Fruit fly (Drosophila melanogaster) whole organism, embryonic: ENCODE measurements around the gene Vsp37A.
A peak's percentile ranks its signal among the peaks of the same experiment; 100 is the strongest.

Source experiments
- Atf-2 ChIP-seq: fragments of 200-800 bp; sonication (Bioruptor generic); optimal IDR thresholded peaks from 2 replicates; lab custom pipeline; 2016; ENCODE audit warnings: missing biosample characterization, missing genetic modification characterization
- Awh ChIP-seq: fragments of 200-800 bp; sonication (Bioruptor generic); IDR thresholded peaks from 2 replicates; pipeline ENCODE4, ENCODE4 v1.3.6; 2022; ENCODE audit warnings: missing biosample characterization, missing genetic modification characterization
- BEAF-32 ChIP-seq: fragments of 200-800 bp; sonication (Bioruptor generic); optimal IDR thresholded peaks from 3 replicates; lab custom pipeline; 2017; ENCODE audit warnings: missing biosample characterization, missing genetic modification characterization, mild to moderate bottlenecking, moderate library complexity, missing genetic modification reagents
- Bteb2 ChIP-seq: fragments of 200-800 bp; sonication (Bioruptor generic); optimal IDR thresholded peaks from 2 replicates; lab custom pipeline; 2016; ENCODE audit warnings: missing biosample characterization, missing genetic modification characterization
- C15 ChIP-seq: fragments of 200-800 bp; sonication (Bioruptor generic); IDR thresholded peaks from 3 replicates; pipeline ENCODE4 v1.3.6; 2022; ENCODE audit warnings: missing biosample characterization, missing genetic modification characterization
- CG11456 ChIP-seq: fragments of 200-800 bp; sonication (Bioruptor generic); IDR thresholded peaks from 3 replicates; pipeline ENCODE4 v1.3.6; 2022; ENCODE audit warnings: missing biosample characterization, missing genetic modification characterization
- CG12744 ChIP-seq: fragments of 200-800 bp; sonication (Bioruptor generic); optimal IDR thresholded peaks from 2 replicates; lab custom pipeline; 2016; ENCODE audit warnings: missing biosample characterization, missing genetic modification characterization
- CG14710 ChIP-seq: fragments of 200-800 bp; sonication (Bioruptor generic); optimal IDR thresholded peaks from 3 replicates; lab custom pipeline; 2019; ENCODE audit warnings: missing biosample characterization, mild to moderate bottlenecking, missing genetic modification characterization, moderate library complexity
- CG16779 ChIP-seq: fragments of 200-800 bp; sonication (Bioruptor generic); IDR thresholded peaks from 2 replicates; pipeline ENCODE4 v1.3.6; 2022; ENCODE audit warnings: missing biosample characterization, missing genetic modification characterization
- CG17359 ChIP-seq: fragments of 200-800 bp; sonication (Bioruptor generic); optimal IDR thresholded peaks from 3 replicates; lab custom pipeline; 2018; ENCODE audit warnings: missing biosample characterization, mild to moderate bottlenecking, missing genetic modification characterization, moderate library complexity
- CG18764 ChIP-seq: fragments of 200-800 bp; sonication (Bioruptor generic); optimal IDR thresholded peaks from 3 replicates; lab custom pipeline; 2016; ENCODE audit warnings: missing biosample characterization, missing genetic modification characterization
- CG2129 ChIP-seq: fragments of 200-800 bp; sonication (Bioruptor generic); IDR thresholded peaks from 2 replicates; pipeline ENCODE4 v1.3.6; 2022; ENCODE audit warnings: missing biosample characterization, missing genetic modification characterization; ENCODE audit not compliant: partially characterized antibody
- CG2199 ChIP-seq: fragments of 200-800 bp; sonication (Bioruptor generic); IDR thresholded peaks from 3 replicates; pipeline ENCODE4 v1.3.6; 2022; ENCODE audit warnings: missing biosample characterization, missing genetic modification characterization
- CG2712 ChIP-seq: fragments of 200-800 bp; optimal IDR thresholded peaks from 3 replicates; lab custom pipeline; 2019; ENCODE audit warnings: missing biosample characterization, mild to moderate bottlenecking, missing genetic modification characterization, moderate library complexity
- CG4854 ChIP-seq: fragments of 200-800 bp; sonication (Bioruptor generic); optimal IDR thresholded peaks from 2 replicates; lab custom pipeline; 2016; ENCODE audit warnings: missing biosample characterization, missing genetic modification characterization, inconsistent platforms
- CG6654 ChIP-seq: fragments of 200-800 bp; sonication (Bioruptor generic); optimal IDR thresholded peaks from 2 replicates; lab custom pipeline; 2017; ENCODE audit warnings: missing biosample characterization, mild to moderate bottlenecking, missing genetic modification characterization
- CG6791 ChIP-seq: fragments of 200-800 bp; sonication (Bioruptor generic); IDR thresholded peaks from 3 replicates; pipeline ENCODE4 v1.3.6; 2022; ENCODE audit warnings: missing biosample characterization, missing genetic modification characterization; ENCODE audit not compliant: partially characterized antibody
- CG7357 ChIP-seq: fragments of 200-800 bp; sonication (Bioruptor generic); IDR thresholded peaks from 3 replicates; pipeline ENCODE4 v1.3.6; 2022; ENCODE audit warnings: missing biosample characterization, missing genetic modification characterization
- CG9215 ChIP-seq: fragments of 200-800 bp; sonication (Bioruptor generic); IDR thresholded peaks from 2 replicates; pipeline ENCODE4 v1.3.6; 2022; ENCODE audit warnings: missing biosample characterization, missing genetic modification characterization
- CG9727 ChIP-seq: fragments of 200-800 bp; sonication (Bioruptor generic); optimal IDR thresholded peaks from 3 replicates; lab custom pipeline; 2017; ENCODE audit warnings: missing biosample characterization, mild to moderate bottlenecking, missing genetic modification characterization
- D19A ChIP-seq: fragments of 200-800 bp; optimal IDR thresholded peaks from 3 replicates; lab custom pipeline; 2019; ENCODE audit warnings: missing biosample characterization, mild to moderate bottlenecking, missing genetic modification characterization, moderate library complexity
- Doc3 ChIP-seq: fragments of 200-800 bp; sonication (Bioruptor generic); IDR thresholded peaks from 3 replicates; pipeline ENCODE4 v1.3.6; 2022; ENCODE audit warnings: missing biosample characterization, missing genetic modification characterization; ENCODE audit not compliant: partially characterized antibody
- Elba2 ChIP-seq: fragments of 200-800 bp; sonication (Bioruptor generic); optimal IDR thresholded peaks from 3 replicates; lab custom pipeline; 2016; ENCODE audit warnings: missing biosample characterization, missing genetic modification characterization
- HHEX ChIP-seq: fragments of 200-800 bp; sonication (Bioruptor generic); optimal IDR thresholded peaks from 3 replicates; lab custom pipeline; 2017; ENCODE audit warnings: missing biosample characterization, mild to moderate bottlenecking, missing genetic modification characterization, missing genetic modification reagents
- NC2α ChIP-seq: fragments of 200-800 bp; sonication (Bioruptor generic); optimal IDR thresholded peaks from 2 replicates; lab custom pipeline; 2016; ENCODE audit warnings: missing biosample characterization, missing genetic modification characterization
- Oli ChIP-seq: fragments of 200-800 bp; sonication (Bioruptor generic); optimal IDR thresholded peaks from 2 replicates; lab custom pipeline; 2018; ENCODE audit warnings: missing biosample characterization, mild to moderate bottlenecking, missing genetic modification characterization, moderate library complexity
- Pdp1 ChIP-seq, 2 experiments: fragments of 200-800 bp; sonication (Bioruptor generic); optimal IDR thresholded peaks; 3 replicates each; lab custom pipeline; 2016; ENCODE audit warnings: missing biosample characterization in 2 of 2, missing genetic modification characterization in 2 of 2, mild to moderate bottlenecking in 1 of 2, moderate library complexity in 1 of 2
- Xbp1 ChIP-seq: fragments of 200-800 bp; sonication (Bioruptor generic); optimal IDR thresholded peaks from 3 replicates; lab custom pipeline; 2016; ENCODE audit warnings: missing biosample characterization, mild to moderate bottlenecking, missing genetic modification characterization
- br ChIP-seq: fragments of >200 bp; optimal IDR thresholded peaks from 2 replicates; lab custom pipeline; 2017
- btn ChIP-seq: fragments of 200-800 bp; sonication (Bioruptor generic); optimal IDR thresholded peaks from 2 replicates; lab custom pipeline; 2016; ENCODE audit warnings: missing biosample characterization, missing genetic modification characterization
- cg ChIP-seq: fragments of 200-800 bp; sonication (Bioruptor generic); optimal IDR thresholded peaks from 3 replicates; lab custom pipeline; 2019; ENCODE audit warnings: missing biosample characterization, mild to moderate bottlenecking, missing genetic modification characterization, moderate library complexity
- chinmo ChIP-seq: fragments of 200-800 bp; sonication (Bioruptor generic); IDR thresholded peaks from 4 replicates; pipeline ENCODE4 v1.3.6; 2022; ENCODE audit warnings: missing biosample characterization, missing genetic modification characterization; ENCODE audit not compliant: partially characterized antibody
- fd3F ChIP-seq: fragments of 200-800 bp; sonication (Bioruptor generic); optimal IDR thresholded peaks from 2 replicates; lab custom pipeline; 2018; ENCODE audit warnings: missing biosample characterization, mild to moderate bottlenecking, missing genetic modification characterization, moderate library complexity
- gem ChIP-seq: fragments of 200-800 bp; sonication (Bioruptor generic); optimal IDR thresholded peaks from 2 replicates; lab custom pipeline; 2019; ENCODE audit warnings: missing biosample characterization, mild to moderate bottlenecking, missing genetic modification characterization, moderate library complexity
- grn ChIP-seq: fragments of 200-800 bp; sonication (Bioruptor generic); optimal IDR thresholded peaks from 3 replicates; lab custom pipeline; 2017; ENCODE audit warnings: missing biosample characterization, missing genetic modification characterization
- gsb ChIP-seq: fragments of 200-800 bp; sonication (Bioruptor generic); IDR thresholded peaks from 2 replicates; pipeline ENCODE4 v1.3.6; 2022; ENCODE audit warnings: missing biosample characterization, missing genetic modification characterization
- h ChIP-seq: fragments of >200 bp; optimal IDR thresholded peaks from 2 replicates; lab custom pipeline; 2017
- insv ChIP-seq, 2 experiments: fragments of 200-800 bp; sonication (Bioruptor generic); optimal IDR thresholded peaks; 3 replicates each; lab custom pipeline; 2016 to 2018; ENCODE audit warnings: missing biosample characterization in 2 of 2, missing genetic modification characterization in 2 of 2
- jigr1 ChIP-seq: fragments of 200-800 bp; sonication (Bioruptor generic); IDR thresholded peaks from 3 replicates; pipeline ENCODE4 v1.3.6; 2022; ENCODE audit warnings: missing biosample characterization, missing genetic modification characterization
- klu ChIP-seq: fragments of 200-800 bp; sonication (Bioruptor generic); IDR thresholded peaks from 2 replicates; pipeline ENCODE4 v1.3.6; 2022; ENCODE audit warnings: missing biosample characterization, missing genetic modification characterization
- nerfin-1 ChIP-seq: fragments of 200-800 bp; sonication (Bioruptor generic); optimal IDR thresholded peaks from 3 replicates; lab custom pipeline; 2019; ENCODE audit warnings: missing biosample characterization, mild to moderate bottlenecking, missing genetic modification characterization, moderate library complexity
- nmo ChIP-seq: fragments of 200-800 bp; sonication (Bioruptor generic); optimal IDR thresholded peaks from 2 replicates; lab custom pipeline; 2018; ENCODE audit warnings: missing biosample characterization, mild to moderate bottlenecking, missing genetic modification characterization, moderate library complexity
- otp ChIP-seq: fragments of 200-800 bp; sonication (Bioruptor generic); IDR thresholded peaks from 3 replicates; pipeline ENCODE4, ENCODE4 v1.3.6; 2022; ENCODE audit warnings: missing biosample characterization, missing genetic modification characterization
- peb ChIP-seq: fragments of 200-800 bp; sonication (Bioruptor generic); IDR thresholded peaks from 2 replicates; pipeline ENCODE4 v1.3.6; 2022; ENCODE audit warnings: missing biosample characterization, missing genetic modification characterization
- psq ChIP-seq: fragments of 200-800 bp; sonication (Bioruptor generic); optimal IDR thresholded peaks from 2 replicates; lab custom pipeline; 2017; ENCODE audit warnings: missing biosample characterization, missing genetic modification characterization
- pzg ChIP-seq: fragments of 200-800 bp; sonication (Bioruptor generic); optimal IDR thresholded peaks from 3 replicates; lab custom pipeline; 2018; ENCODE audit warnings: missing biosample characterization, mild to moderate bottlenecking, missing genetic modification characterization, moderate library complexity
- tap ChIP-seq: fragments of 200-800 bp; optimal IDR thresholded peaks from 3 replicates; lab custom pipeline; 2019; ENCODE audit warnings: missing biosample characterization, mild to moderate bottlenecking, missing genetic modification characterization, moderate library complexity
- tin ChIP-seq: fragments of 200-800 bp; sonication (Bioruptor generic); optimal IDR thresholded peaks from 3 replicates; lab custom pipeline; 2016; ENCODE audit warnings: missing biosample characterization, missing genetic modification characterization
- usp ChIP-seq: fragments of >200 bp; optimal IDR thresholded peaks from 2 replicates; lab custom pipeline; 2017; ENCODE audit warnings: missing biosample characterization, missing genetic modification characterization
- zen ChIP-seq: fragments of 200-800 bp; sonication (Bioruptor generic); optimal IDR thresholded peaks from 3 replicates; lab custom pipeline; 2018; ENCODE audit warnings: missing biosample characterization, mild to moderate bottlenecking, missing genetic modification characterization, moderate library complexity
- zfh1 ChIP-seq: fragments of 200-800 bp; sonication (Bioruptor generic); IDR thresholded peaks from 3 replicates; pipeline ENCODE4 v1.3.6; 2022; ENCODE audit warnings: missing biosample characterization, missing genetic modification characterization

Gene Vsp37A

DNA sequence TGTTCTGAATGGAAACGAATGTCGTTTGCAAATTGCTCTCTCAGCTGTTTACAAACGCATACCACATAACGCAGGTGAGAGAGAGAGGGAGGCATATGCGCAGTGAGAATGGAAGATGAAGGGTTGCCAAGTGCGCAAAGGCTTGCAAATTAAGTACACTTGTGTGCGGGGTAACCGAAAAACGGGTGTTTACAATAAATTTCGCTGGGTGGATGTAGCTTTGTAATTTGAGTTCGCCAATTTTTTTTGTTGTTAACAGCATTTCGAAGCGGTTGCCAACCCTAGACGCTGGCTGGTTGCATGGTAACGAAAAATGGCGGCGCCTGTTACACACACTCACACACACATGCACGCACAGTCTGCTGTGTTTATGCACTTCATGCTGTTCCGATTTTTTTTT lies 33.6 kb downstream of the Vsp37A start (continued):
- TF ChIP-seq Bteb2 (GFP tag; lab: Kevin White, UChicago) (peak; percentile 91), klu (GFP tag; lab: Robert Waterston, UW) (peak; percentile 86), gem (tag; lab: Kevin White, UChicago) (peak; percentile 95), Atf-2 (GFP tag; lab: Kevin White, UChicago) (peak; percentile 93), Oli (peak; percentile 94), CG7357 (GFP tag; lab: Robert Waterston, UW) (peak; percentile 87), C15 (GFP tag; lab: Robert Waterston, UW) (peak; percentile 82; the same call in 2 of the 3 replicates), CG18764 (GFP tag; lab: Kevin White, UChicago) (peak; percentile 96), Pdp1 (GFP tag; optimal IDR thresholded peaks at IDR 0.05; lab: Kevin White, UChicago) (peak; percentile 94), peb (GFP tag; lab: Robert Waterston, UW) (peak; percentile 94), CG16779 (GFP tag; lab: Robert Waterston, UW) (peak; percentile 94), Xbp1 (GFP tag; lab: Kevin White, UChicago) (peak; percentile 94), fd3F (GFP tag; lab: Kevin White, UChicago) (peak; percentile 91), grn (GFP tag; lab: Kevin White, UChicago) (peak; percentile 44), cg (GFP tag; lab: Kevin White, UChicago) (no peak), zfh1 (GFP tag; lab: Robert Waterston, UW) (peak; percentile 98), usp (no peak), h (lab: Kevin White, UChicago) (no peak), nmo (GFP tag; lab: Kevin White, UChicago) (peak; percentile 94), CG2199 (GFP tag; lab: Robert Waterston, UW) (peak; percentile 97), otp (peak; percentile 98), CG11456 (peak; percentile 97), D19A (peak; percentile 88), Doc3 (GFP tag; lab: Robert Waterston, UW) (no peak), CG14710 (peak; percentile 93), CG12744 (GFP tag; lab: Kevin White, UChicago) (peak; percentile 92), insv (GFP tag; optimal IDR thresholded peaks at IDR 0.05; lab: Kevin White, UChicago) (peak; percentile 26 to 74), CG6791 (GFP tag; lab: Robert Waterston, UW) (no peak), psq (peak; percentile 59), BEAF-32 (GFP tag; lab: Kevin White, UChicago) (peak; percentile 8), NC2α (GFP tag; lab: Kevin White, UChicago) (peak; percentile 80), gsb (peak; percentile 91), pzg (GFP tag; lab: Kevin White, UChicago) (peak; percentile 37), br (lab: Kevin White, UChicago) (no peak), CG17359 (tag; lab: Kevin White, UChicago) (peak; percentile 97), CG4854 (peak; percentile 88), zen (tag; lab: Kevin White, UChicago) (peak; percentile 86), Elba2 (GFP tag; lab: Kevin White, UChicago) (peak; percentile 23), CG6654 (GFP tag; lab: Kevin White, UChicago) (peak; percentile 87), CG2712 (tag; lab: Kevin White, UChicago) (peak; percentile 91), tin (peak; percentile 96), jigr1 (GFP tag; lab: Robert Waterston, UW) (peak; percentile 87), Awh (GFP tag; lab: Robert Waterston, UW) (peak; percentile 95), HHEX (GFP tag; lab: Kevin White, UChicago) (peak; percentile 96), CG9727 (GFP tag; lab: Kevin White, UChicago) (peak; percentile 95), CG2129 (GFP tag; lab: Robert Waterston, UW) (no peak), CG9215 (GFP tag; lab: Robert Waterston, UW) (peak; percentile 90), chinmo (GFP tag; lab: Robert Waterston, UW) (peak; percentile 75; the same call in 1 of the 4 replicates), tap (peak; percentile 96), nerfin-1 (tag; lab: Kevin White, UChicago) (peak; percentile 94), btn (GFP tag; lab: Kevin White, UChicago) (peak; percentile 88)
